Fruit fly (Drosophila melanogaster): Measurements from ENCODE around the gene CG16782.

The CG16782 gene

dm6 chrX:3448893-3449394 is 11.1 kb downstream of the CG16782 start, which contains the start of gene CG12535:
Gene CG12535 (minus strand): TSS chrX:3448943.
- TF ChIP-seq z (GFP tag; IDR thresholded peaks at IDR 0.05) (0 out of 3 replicates have a peak, but pooled peaks have one; percentile 33), Vsx1 (GFP tag; optimal IDR thresholded peaks at IDR 0.05) (no peak), gsb-n (tag; optimal IDR thresholded peaks at IDR 0.05) (no peak), CG30020 (tag; optimal IDR thresholded peaks at IDR 0.05) (peak; percentile 73), CG17612 (GFP tag; IDR thresholded peaks at IDR 0.05) (no peak), cwo (GFP tag; optimal IDR thresholded peaks at IDR 0.05) (no peak), trem (tag; optimal IDR thresholded peaks at IDR 0.05) (no peak), zen (tag; optimal IDR thresholded peaks at IDR 0.05) (peak; percentile 26), NfI (GFP tag; optimal IDR thresholded peaks at IDR 0.05) (no peak), CG10431 (GFP tag; optimal IDR thresholded peaks at IDR 0.05) (no peak), Mrtf (GFP tag; IDR thresholded peaks at IDR 0.05) (no peak), hb (GFP tag; IDR thresholded peaks at IDR 0.05; ENCODE audit: partially characterized antibody) (no peak), CG17361 (GFP tag; IDR thresholded peaks at IDR 0.05) (no peak), pb (GFP tag; optimal IDR thresholded peaks at IDR 0.05) (no peak), Sin3A (optimal IDR thresholded peaks at IDR 0.05) (no peak), btn (GFP tag; optimal IDR thresholded peaks at IDR 0.05) (no peak), Pdp1 (GFP tag; optimal IDR thresholded peaks at IDR 0.05) (peak in 1 of 2 experiments; percentile 59), dimm (GFP tag; IDR thresholded peaks at IDR 0.05) (no peak), CG3995 (GFP tag; optimal IDR thresholded peaks at IDR 0.05) (no peak), bsh (GFP tag; optimal IDR thresholded peaks at IDR 0.05) (no peak), Myb (GFP tag; optimal IDR thresholded peaks at IDR 0.05) (no peak), Neu2 (GFP tag; optimal IDR thresholded peaks at IDR 0.05; ENCODE audit: borderline replicate concordance) (no peak), CG15601 (tag; optimal IDR thresholded peaks at IDR 0.05) (no peak), Blimp-1 (GFP tag; optimal IDR thresholded peaks at IDR 0.05) (no peak), D19A (tag; optimal IDR thresholded peaks at IDR 0.05) (no peak), cato (GFP tag; optimal IDR thresholded peaks at IDR 0.05; ENCODE audit: borderline replicate concordance) (no peak), CG1602 (GFP tag; optimal IDR thresholded peaks at IDR 0.05) (no peak), Trl (optimal IDR thresholded peaks at IDR 0.05) (no peak), Trl (GFP tag; optimal IDR thresholded peaks at IDR 0.05) (no peak), Dfd (GFP tag; optimal IDR thresholded peaks at IDR 0.05) (peak in 1 of 2 experiments; percentile 0)

dm6 chrX:3447718-3448523 is 12.1 kb downstream of the CG16782 start:
- no peak for TF ChIP-seq CG15479 (GFP tag; optimal IDR thresholded peaks at IDR 0.05)
- no peak for TF ChIP-seq yki (optimal IDR thresholded peaks at IDR 0.05)
- no peak for TF ChIP-seq CG6254 (GFP tag; optimal IDR thresholded peaks at IDR 0.05)
- TF ChIP-seq gro (GFP tag; optimal IDR thresholded peaks at IDR 0.05), result no peak
- no peak for TF ChIP-seq CG10959 (GFP tag; IDR thresholded peaks at IDR 0.05)
- TF ChIP-seq HLH3B (GFP tag; IDR thresholded peaks at IDR 0.05), result no peak
- no peak for TF ChIP-seq CG17186 (GFP tag; optimal IDR thresholded peaks at IDR 0.05)
- no peak for TF ChIP-seq tap (tag; optimal IDR thresholded peaks at IDR 0.05)
- TF ChIP-seq mam (GFP tag; optimal IDR thresholded peaks at IDR 0.05), result no peak
- peak; percentile 43 for TF ChIP-seq Drgx (GFP tag; IDR thresholded peaks at IDR 0.05)
- no peak for TF ChIP-seq kay (GFP tag; optimal IDR thresholded peaks at IDR 0.05)
- no peak for TF ChIP-seq CG7839 (tag; optimal IDR thresholded peaks at IDR 0.05)
- no peak for TF ChIP-seq CG11695 (GFP tag; IDR thresholded peaks at IDR 0.05)
- TF ChIP-seq z (GFP tag; IDR thresholded peaks at IDR 0.05), result 0 out of 3 replicates have a peak, but pooled peaks have one; percentile 17
- no peak for TF ChIP-seq fd3F (GFP tag; optimal IDR thresholded peaks at IDR 0.05)
- no peak for TF ChIP-seq NFAT (GFP tag; IDR thresholded peaks at IDR 0.05)
- no peak for TF ChIP-seq zen2 (GFP tag; IDR thresholded peaks at IDR 0.05; ENCODE audit: partially characterized antibody)
- TF ChIP-seq Med (GFP tag), result no peak
- no peak for TF ChIP-seq CG7963 (GFP tag; IDR thresholded peaks at IDR 0.05; ENCODE audit: partially characterized antibody)
- TF ChIP-seq CG13894 (tag; optimal IDR thresholded peaks at IDR 0.05), result no peak
- TF ChIP-seq CG18011 (GFP tag; optimal IDR thresholded peaks at IDR 0.05), result no peak
- no peak for TF ChIP-seq dan (GFP tag; IDR thresholded peaks at IDR 0.05)
